Fruit fly (Drosophila melanogaster): ENCODE measurements around the gene CG11357.

DNA sequence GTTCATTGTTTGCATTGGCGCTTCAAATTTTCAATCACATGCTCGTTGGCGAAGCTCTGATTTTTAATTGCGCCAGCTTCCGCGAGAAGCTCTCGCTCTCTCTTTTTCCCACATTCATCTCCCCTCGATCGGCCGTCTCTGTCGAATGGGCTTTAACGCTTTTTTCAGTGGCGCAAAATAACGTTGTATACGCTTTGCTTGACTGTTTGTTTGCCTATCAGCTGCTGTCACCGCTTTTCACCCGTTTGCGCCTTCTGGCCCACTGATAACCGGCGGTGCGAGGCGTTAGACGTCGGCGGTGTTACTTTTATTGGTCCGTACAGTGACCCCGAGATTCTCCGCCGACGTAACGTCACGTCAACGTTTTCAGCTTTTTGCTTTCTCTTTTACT, 2.0 kb downstream of the CG11357 start:
- TF ChIP-seq Myc (optimal IDR thresholded peaks at IDR 0.05) (no peak), h (optimal IDR thresholded peaks at IDR 0.05) (no peak), insv (optimal IDR thresholded peaks at IDR 0.05) (no peak)

Measured in Kc167 (cell line).